Worm (Caenorhabditis elegans) whole organism, young adult: ENCODE results near the gene C08F11.1.

Experiments used
- F33H1.4 ChIP-seq: fragments of 200-800 bp; sonication (Bioruptor generic); IDR thresholded peaks from 2 replicates; pipeline ENCODE4 v1.3.6; 2022; ENCODE audit warnings: missing genetic modification reagents, missing genetic modification characterization, missing compliant biosample characterization
- K12H6.12 ChIP-seq: fragments of 200-800 bp; sonication (Bioruptor generic); optimal IDR thresholded peaks from 2 replicates; lab custom pipeline; 2018; ENCODE audit warnings: mild to moderate bottlenecking, missing genetic modification characterization, missing compliant biosample characterization
- nfya-2 ChIP-seq: fragments of 200-800 bp; sonication (Bioruptor generic); IDR thresholded peaks from 2 replicates; pipeline ENCODE4 v1.3.6; 2022; ENCODE audit warnings: missing genetic modification reagents, missing genetic modification characterization, missing compliant biosample characterization
- rec-8 ChIP-seq, 2 experiments: sonication (generic microtip); optimal IDR thresholded peaks; 2 replicates each; lab custom pipeline; 2016; ENCODE audit warnings: mild to moderate bottlenecking in 2 of 2, missing genetic modification characterization in 2 of 2, missing genetic modification reagents in 2 of 2, missing genotype in 2 of 2, missing biosample characterization in 1 of 2, missing compliant biosample characterization in 1 of 2, moderate library complexity in 1 of 2

C08F11.1 gene

DNA sequence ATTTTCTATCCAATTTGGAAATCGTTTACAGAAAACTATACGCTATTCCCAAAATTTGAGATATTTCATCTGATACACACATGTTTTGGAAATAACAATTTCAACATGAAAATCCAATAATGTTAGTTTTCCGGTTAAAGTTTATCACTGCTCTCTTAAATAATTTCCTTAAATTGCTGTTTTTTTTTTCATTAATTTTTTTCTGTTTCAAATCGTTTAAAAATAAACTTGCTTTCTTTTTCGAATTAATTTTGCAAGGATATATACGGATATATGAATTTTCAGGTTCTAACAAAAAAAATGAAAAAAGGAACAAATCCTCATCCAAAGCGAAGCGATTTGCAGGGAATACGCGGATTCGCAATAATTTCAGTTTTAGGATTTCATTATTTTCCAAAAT lies 49.9 kb downstream of the C08F11.1 start, which contains the start of gene oac-48 (continued):
- TF ChIP-seq nfya-2 (no peak), F33H1.4 (no peak), K12H6.12 (tag; lab: Kevin White, UChicago) (no peak), rec-8 (tag; optimal IDR thresholded peaks at IDR 0.05; lab: Kevin White, UChicago) (no peak)
